Fruit fly (Drosophila melanogaster): ENCODE data around the gene Fur1.

dm6 chr3R:25448318-25448717 lies 24.5 kb downstream of the Fur1 start:
- TF ChIP-seq pan (optimal IDR thresholded peaks at IDR 0.05), result no peak
- TF ChIP-seq Dll (optimal IDR thresholded peaks at IDR 0.05), result no peak
- no peak for TF ChIP-seq CG8478 (optimal IDR thresholded peaks at IDR 0.05)
- no peak for TF ChIP-seq psq (optimal IDR thresholded peaks at IDR 0.05)

Data from whole organism.